Worm (Caenorhabditis elegans): ENCODE data around the gene grl-14.

grl-14 gene

ce11 chrV:20831867-20832266, 6.5 kb downstream of the grl-14 start:
- TF ChIP-seq tab-1 (GFP tag; IDR thresholded peaks at IDR 0.05) (no peak), ref-1 (GFP tag; conservative IDR thresholded peaks at IDR 0.05) (no peak), ztf-23 (GFP tag; IDR thresholded peaks at IDR 0.05) (no peak)

DNA sequence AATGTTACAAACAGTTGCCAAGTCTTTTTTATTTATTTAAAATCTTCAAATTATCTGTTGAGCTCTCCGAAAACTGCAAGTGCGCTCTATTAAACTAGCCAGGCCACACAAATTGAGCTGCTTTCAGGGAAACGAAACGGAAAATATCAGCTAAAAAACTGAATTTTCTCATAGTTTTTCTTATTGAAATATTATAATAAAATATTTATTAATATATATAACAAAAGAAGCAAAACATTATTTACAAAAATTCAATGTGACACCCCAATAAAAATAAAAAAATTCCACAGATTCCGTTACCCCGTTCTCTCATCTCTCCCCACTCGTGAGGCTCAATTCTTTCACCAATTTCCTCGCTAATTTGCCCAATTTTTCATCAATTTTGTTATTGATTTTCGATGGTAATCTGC, 7.2 kb downstream of the grl-14 start:
- TF ChIP-seq cog-1 (tag; optimal IDR thresholded peaks at IDR 0.05) (peak; percentile 30), med-1 (GFP tag; optimal IDR thresholded peaks at IDR 0.05; ENCODE audit: insufficient read depth) (no peak), ref-1 (GFP tag; conservative IDR thresholded peaks at IDR 0.05) (no peak), flt-1 (GFP tag; IDR thresholded peaks at IDR 0.05) (peak; percentile 29; the same call in 1 of the 2 replicates), tab-1 (GFP tag; IDR thresholded peaks at IDR 0.05) (no peak), ztf-23 (GFP tag; IDR thresholded peaks at IDR 0.05) (no peak)

DNA sequence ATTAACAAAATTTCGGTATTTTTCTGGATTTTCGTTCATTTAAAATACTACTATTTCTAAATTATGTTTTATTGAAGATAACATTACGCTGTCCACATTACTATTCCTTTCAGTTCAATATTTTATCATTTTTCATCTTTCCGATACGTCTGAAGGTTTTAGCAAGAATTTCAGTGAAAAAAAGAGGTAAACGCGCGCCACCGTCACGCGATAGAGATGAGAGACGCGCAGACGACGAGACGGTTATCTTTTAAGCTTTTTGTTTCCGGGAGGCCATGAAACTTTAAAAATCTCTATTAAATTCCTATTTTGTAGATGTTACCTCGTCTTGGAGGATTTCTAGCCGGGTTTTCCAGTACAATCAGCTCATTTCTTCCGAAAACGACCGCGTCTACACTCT, 12.4 kb downstream of the grl-14 start, which contains the start of gene mrps-12:
Gene mrps-12 (plus strand): TSS at position 316 of the 400 bp plus-strand sequence.
- no peak for TF ChIP-seq ztf-29 (GFP tag; IDR thresholded peaks at IDR 0.05)
- TF ChIP-seq tab-1 (GFP tag; IDR thresholded peaks at IDR 0.05), result no peak
- TF ChIP-seq klf-2 (GFP tag; conservative IDR thresholded peaks at IDR 0.05), result no peak
- no peak for TF ChIP-seq cog-1 (tag; optimal IDR thresholded peaks at IDR 0.05)
- TF ChIP-seq ref-1 (GFP tag; conservative IDR thresholded peaks at IDR 0.05), result no peak
- no peak for TF ChIP-seq flt-1 (GFP tag; IDR thresholded peaks at IDR 0.05)
- TF ChIP-seq med-1 (GFP tag; optimal IDR thresholded peaks at IDR 0.05; ENCODE audit: insufficient read depth), result no peak
- TF ChIP-seq T22C8.4 (GFP tag; IDR thresholded peaks at IDR 0.05), result no peak
- TF ChIP-seq ztf-23 (GFP tag; IDR thresholded peaks at IDR 0.05), result no peak

- no peak for TF ChIP-seq ztf-29 (GFP tag; IDR thresholded peaks at IDR 0.05)
- TF ChIP-seq T22C8.4 (GFP tag; IDR thresholded peaks at IDR 0.05), result no peak
- no peak for TF ChIP-seq ref-1 (GFP tag; conservative IDR thresholded peaks at IDR 0.05)
- no peak for TF ChIP-seq ztf-23 (GFP tag; IDR thresholded peaks at IDR 0.05)
- TF ChIP-seq med-1 (GFP tag; optimal IDR thresholded peaks at IDR 0.05; ENCODE audit: insufficient read depth), result no peak
- no peak for TF ChIP-seq cog-1 (tag; optimal IDR thresholded peaks at IDR 0.05)
- no peak for TF ChIP-seq tab-1 (GFP tag; IDR thresholded peaks at IDR 0.05)
- no peak for TF ChIP-seq klf-2 (GFP tag; conservative IDR thresholded peaks at IDR 0.05)
- no peak for TF ChIP-seq flt-1 (GFP tag; IDR thresholded peaks at IDR 0.05)
Observed at ce11 chrV:20838565-20838964, 13.2 kb downstream of the grl-14 start, which contains the start of gene exos-7. Gene exos-7 (plus strand): TSS chrV:20838865.

- TF ChIP-seq klf-2 (GFP tag; conservative IDR thresholded peaks at IDR 0.05) (0 out of 2 replicates have a peak, but pooled peaks have one; percentile 34), ztf-23 (GFP tag; IDR thresholded peaks at IDR 0.05) (peak; percentile 76), flt-1 (GFP tag; IDR thresholded peaks at IDR 0.05) (peak; percentile 69; the same call in 1 of the 2 replicates)
Observed at ce11 chrV:20839307-20839909, 14.0 kb downstream of the grl-14 start.

DNA sequence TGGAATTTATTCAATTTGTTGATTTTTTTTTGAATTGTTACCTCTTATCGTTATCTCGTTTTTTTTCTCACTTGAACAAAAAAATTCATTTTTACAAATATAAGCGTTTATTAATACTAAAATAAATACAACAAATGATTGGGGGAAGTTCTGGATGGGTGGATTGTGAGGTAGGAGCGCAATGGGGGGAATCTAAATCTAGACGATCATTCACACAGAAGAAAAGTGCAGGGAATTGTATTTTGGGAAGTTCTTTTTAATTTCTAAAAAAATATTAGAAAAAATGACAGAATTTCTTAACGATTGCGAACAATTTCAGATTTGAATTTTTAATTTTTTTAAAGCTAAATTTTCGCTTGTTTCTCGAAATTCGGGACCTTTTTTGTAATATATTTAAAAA, 16.1 kb downstream of the grl-14 start:
- TF ChIP-seq ztf-23 (GFP tag; IDR thresholded peaks at IDR 0.05) (no peak), klf-2 (GFP tag; conservative IDR thresholded peaks at IDR 0.05) (no peak), ref-1 (GFP tag; conservative IDR thresholded peaks at IDR 0.05) (no peak), T22C8.4 (GFP tag; IDR thresholded peaks at IDR 0.05) (no peak), flt-1 (GFP tag; IDR thresholded peaks at IDR 0.05) (no peak), med-1 (GFP tag; optimal IDR thresholded peaks at IDR 0.05; ENCODE audit: insufficient read depth) (no peak), cog-1 (tag; optimal IDR thresholded peaks at IDR 0.05) (no peak), ztf-29 (GFP tag; IDR thresholded peaks at IDR 0.05) (no peak), tab-1 (GFP tag; IDR thresholded peaks at IDR 0.05) (no peak)

DNA sequence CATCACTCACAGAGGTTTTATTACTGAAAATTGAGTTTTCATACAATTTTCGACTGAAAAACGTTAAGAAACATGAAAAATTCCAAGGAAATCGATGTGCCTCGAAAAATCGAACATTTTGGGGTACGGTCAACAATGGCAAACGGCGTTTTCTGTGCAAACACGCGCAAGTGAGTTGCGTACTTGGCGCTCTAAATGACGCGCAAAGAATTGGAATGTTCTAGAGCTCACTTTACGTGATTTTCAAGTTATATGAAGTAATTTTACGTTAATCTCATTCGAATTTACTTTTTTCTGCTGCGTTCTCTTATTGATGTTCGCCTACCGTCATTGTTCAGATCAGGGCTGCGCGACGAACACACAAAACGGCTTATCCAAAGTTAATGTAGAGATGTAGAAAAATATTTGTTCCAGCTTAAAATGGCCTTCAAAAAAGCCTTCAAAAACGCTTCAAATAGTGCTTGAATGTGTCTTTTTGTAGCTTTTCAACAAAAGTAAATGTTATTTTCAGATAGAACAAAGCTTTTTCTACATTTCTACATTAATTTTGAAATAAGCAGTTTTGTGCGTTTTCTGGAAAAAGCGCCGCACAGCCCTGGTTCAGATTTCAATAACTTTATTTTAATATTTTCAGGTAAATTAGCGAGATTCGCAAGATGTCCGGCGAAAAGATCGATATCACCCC, 20.3 kb downstream of the grl-14 start, which contains the start of the genes F31D4.2 and fkb-6:
Gene F31D4.2 (minus strand): TSS at position 23 of the 685 bp plus-strand sequence.
Gene fkb-6 (plus strand): TSS at position 635 of the 685 bp plus-strand sequence.
- no peak for TF ChIP-seq flt-1 (GFP tag; IDR thresholded peaks at IDR 0.05)
- peak; percentile 6 for TF ChIP-seq cog-1 (tag; optimal IDR thresholded peaks at IDR 0.05)

DNA sequence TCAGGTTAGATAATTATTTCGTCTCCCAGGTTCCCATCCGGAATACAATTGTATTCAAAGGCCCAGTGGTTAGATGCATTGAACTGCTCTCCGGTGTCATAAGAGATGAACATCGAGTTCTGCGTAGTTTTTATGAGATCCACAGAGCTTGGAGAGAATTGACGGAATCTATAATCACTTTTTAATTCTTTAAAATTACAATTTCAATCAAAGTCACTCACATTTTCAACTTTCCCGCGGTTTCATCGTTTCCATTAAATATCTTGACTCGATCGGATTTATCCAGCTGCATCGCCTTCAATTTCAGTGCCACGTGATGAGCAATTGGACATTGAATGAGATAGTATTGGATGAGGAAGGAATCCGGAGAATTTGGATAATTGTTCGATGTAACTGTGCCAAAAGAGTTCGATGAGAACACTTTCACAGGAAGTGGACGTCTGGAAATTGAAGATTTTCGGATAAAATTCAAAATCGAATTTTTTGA, 22.4 kb downstream of the grl-14 start:
- no peak for TF ChIP-seq cog-1 (tag; optimal IDR thresholded peaks at IDR 0.05)
- TF ChIP-seq tab-1 (GFP tag; IDR thresholded peaks at IDR 0.05), result no peak
- no peak for TF ChIP-seq ref-1 (GFP tag; conservative IDR thresholded peaks at IDR 0.05)
- no peak for TF ChIP-seq ztf-23 (GFP tag; IDR thresholded peaks at IDR 0.05)
- no peak for TF ChIP-seq T22C8.4 (GFP tag; IDR thresholded peaks at IDR 0.05)
- TF ChIP-seq flt-1 (GFP tag; IDR thresholded peaks at IDR 0.05), result no peak
- TF ChIP-seq med-1 (GFP tag; optimal IDR thresholded peaks at IDR 0.05; ENCODE audit: insufficient read depth), result no peak

DNA sequence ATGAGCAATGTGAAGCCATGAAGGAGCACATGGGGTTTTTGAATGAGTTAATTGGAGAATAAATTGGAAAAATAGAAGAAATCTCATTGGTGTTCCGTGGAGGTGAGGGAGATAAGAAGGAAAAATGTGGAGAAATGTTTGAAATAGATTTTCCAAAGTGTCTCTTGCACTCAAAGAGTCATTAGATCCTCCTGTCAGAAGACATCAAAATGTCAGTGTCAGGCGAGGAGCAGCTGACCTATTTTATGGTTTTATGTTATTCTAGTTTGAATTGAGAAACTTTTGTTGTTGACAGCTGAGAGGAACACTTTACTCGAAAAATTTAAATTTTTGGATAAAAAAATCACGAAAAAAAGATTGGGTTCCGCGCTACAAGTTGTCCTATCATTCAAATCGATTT, 25.2 kb downstream of the grl-14 start, which contains the start of gene clec-264:
Gene clec-264 (minus strand): TSS at position 122 of the 400 bp plus-strand sequence.
- no peak for TF ChIP-seq tab-1 (GFP tag; IDR thresholded peaks at IDR 0.05)
- TF ChIP-seq med-1 (GFP tag; optimal IDR thresholded peaks at IDR 0.05; ENCODE audit: insufficient read depth), result no peak
- no peak for TF ChIP-seq ztf-23 (GFP tag; IDR thresholded peaks at IDR 0.05)
- TF ChIP-seq T22C8.4 (GFP tag; IDR thresholded peaks at IDR 0.05), result no peak
- TF ChIP-seq ztf-29 (GFP tag; IDR thresholded peaks at IDR 0.05), result no peak
- no peak for TF ChIP-seq flt-1 (GFP tag; IDR thresholded peaks at IDR 0.05)
- TF ChIP-seq klf-2 (GFP tag; conservative IDR thresholded peaks at IDR 0.05), result no peak
- TF ChIP-seq cog-1 (tag; optimal IDR thresholded peaks at IDR 0.05), result no peak
- no peak for TF ChIP-seq ref-1 (GFP tag; conservative IDR thresholded peaks at IDR 0.05)
